Worm (Caenorhabditis elegans): Measurements from ENCODE around the gene C13A2.12.

C13A2.12 gene

ce11 chrV:7216016-7216415 is 43.0 kb upstream of the C13A2.12 start (continued):
- no peak for TF ChIP-seq ceh-90 (tag; optimal IDR thresholded peaks at IDR 0.05)
- TF ChIP-seq mab-9 (GFP tag; IDR thresholded peaks at IDR 0.05): no peak
- TF ChIP-seq lir-3 (tag; optimal IDR thresholded peaks at IDR 0.05; ENCODE audit: poor library complexity): no peak
- TF ChIP-seq hlh-4 (tag; optimal IDR thresholded peaks at IDR 0.05): no peak
- no peak for TF ChIP-seq mep-1 (tag; optimal IDR thresholded peaks at IDR 0.05)
- TF ChIP-seq lsy-2 (tag; optimal IDR thresholded peaks at IDR 0.05): peak in 1 of 2 experiments; percentile 22
- no peak for TF ChIP-seq ceh-63 (GFP tag; optimal IDR thresholded peaks at IDR 0.05)
- TF ChIP-seq F16B12.6 (tag; optimal IDR thresholded peaks at IDR 0.05): no peak
- no peak for TF ChIP-seq aly-2 (tag; optimal IDR thresholded peaks at IDR 0.05)
- peak in 1 of 3 experiments; percentile 0 for TF ChIP-seq dpl-1 (GFP tag; optimal IDR thresholded peaks at IDR 0.05)
- TF ChIP-seq nhr-12 (tag; optimal IDR thresholded peaks at IDR 0.05): no peak

ce11 chrV:7218988-7219387 is 40.1 kb upstream of the C13A2.12 start, which contains the start of gene C13F10.5:
C13F10.5 (minus strand) TSS chrV:7219088.
- no peak for TF ChIP-seq xbp-1 (tag; optimal IDR thresholded peaks at IDR 0.05)
- TF ChIP-seq lir-3 (tag; optimal IDR thresholded peaks at IDR 0.05; ENCODE audit: poor library complexity): no peak
- no peak for TF ChIP-seq ztf-4 (tag; optimal IDR thresholded peaks at IDR 0.05)
- TF ChIP-seq C04F5.9 (tag; optimal IDR thresholded peaks at IDR 0.05): no peak
- TF ChIP-seq snpc-4 (tag; optimal IDR thresholded peaks at IDR 0.05): no peak
- TF ChIP-seq nhr-85 (tag): no peak
- no peak for TF ChIP-seq unc-86 (tag; optimal IDR thresholded peaks at IDR 0.05)
- TF ChIP-seq lin-14 (GFP tag; optimal IDR thresholded peaks at IDR 0.05): no peak
- no peak for TF ChIP-seq fos-1 (tag; optimal IDR thresholded peaks at IDR 0.05)
- no peak for TF ChIP-seq Y116A8C.19 (tag; optimal IDR thresholded peaks at IDR 0.05; ENCODE audit: borderline replicate concordance)
- no peak for TF ChIP-seq skn-1 (tag; optimal IDR thresholded peaks at IDR 0.05)
- no peak for TF ChIP-seq mep-1 (tag; optimal IDR thresholded peaks at IDR 0.05)
- TF ChIP-seq alr-1 (tag; optimal IDR thresholded peaks at IDR 0.05; ENCODE audit: borderline replicate concordance): no peak
- no peak for TF ChIP-seq sup-37 (GFP tag; optimal IDR thresholded peaks at IDR 0.05)
- no peak for TF ChIP-seq elt-3 (tag; optimal IDR thresholded peaks at IDR 0.05)
- no peak for TF ChIP-seq hlh-4 (tag; optimal IDR thresholded peaks at IDR 0.05)
- no peak for TF ChIP-seq ceh-63 (GFP tag; optimal IDR thresholded peaks at IDR 0.05)
- TF ChIP-seq jun-1 (tag; optimal IDR thresholded peaks at IDR 0.05): no peak
- no peak for TF ChIP-seq nhr-77 (tag; optimal IDR thresholded peaks at IDR 0.05)

- TF ChIP-seq ztf-4 (tag; optimal IDR thresholded peaks at IDR 0.05) (no peak), nhr-84 (tag; optimal IDR thresholded peaks at IDR 0.05) (no peak), C04F5.9 (tag; optimal IDR thresholded peaks at IDR 0.05) (no peak), egl-13 (tag; optimal IDR thresholded peaks at IDR 0.05) (no peak), aly-2 (tag; optimal IDR thresholded peaks at IDR 0.05) (no peak), nhr-77 (tag; optimal IDR thresholded peaks at IDR 0.05) (no peak), pax-3 (tag; optimal IDR thresholded peaks at IDR 0.05) (no peak), rnt-1 (tag; optimal IDR thresholded peaks at IDR 0.05) (no peak), aha-1 (tag; optimal IDR thresholded peaks at IDR 0.05) (no peak), lin-15B (tag; optimal IDR thresholded peaks at IDR 0.05) (no peak), elt-3 (tag; optimal IDR thresholded peaks at IDR 0.05) (no peak), tbx-2 (tag; optimal IDR thresholded peaks at IDR 0.05) (no peak), ztf-11 (tag; optimal IDR thresholded peaks at IDR 0.05) (no peak), lin-14 (GFP tag; optimal IDR thresholded peaks at IDR 0.05) (peak; percentile 46), unc-30 (tag; optimal IDR thresholded peaks at IDR 0.05) (no peak), isw-1 (GFP tag; IDR thresholded peaks at IDR 0.05) (no peak), alr-1 (tag; optimal IDR thresholded peaks at IDR 0.05; ENCODE audit: borderline replicate concordance) (no peak), ets-5 (GFP tag; IDR thresholded peaks at IDR 0.05) (no peak), vab-15 (tag; optimal IDR thresholded peaks at IDR 0.05) (no peak), unc-130 (tag; optimal IDR thresholded peaks at IDR 0.05) (no peak), nhr-85 (tag) (peak; percentile 48), nhr-47 (tag; optimal IDR thresholded peaks at IDR 0.05) (no peak), nhr-12 (tag; optimal IDR thresholded peaks at IDR 0.05) (no peak), fos-1 (tag; optimal IDR thresholded peaks at IDR 0.05) (no peak), lin-13 (GFP tag; optimal IDR thresholded peaks at IDR 0.05) (no peak), fkh-4 (tag; optimal IDR thresholded peaks at IDR 0.05; ENCODE audit: borderline replicate concordance) (no peak), hlh-17 (GFP tag; optimal IDR thresholded peaks at IDR 0.05; ENCODE audit: borderline replicate concordance) (no peak), fkh-10 (GFP tag; optimal IDR thresholded peaks at IDR 0.05) (no peak), zip-4 (GFP tag; optimal IDR thresholded peaks at IDR 0.05) (no peak), efl-1 (optimal IDR thresholded peaks at IDR 0.05) (no peak), efl-1 (GFP tag; optimal IDR thresholded peaks at IDR 0.05 in 1 of 2) (peak in 1 of 2 experiments; percentile 93), nhr-20 (tag; optimal IDR thresholded peaks at IDR 0.05) (no peak)
Measured at ce11 chrV:7220973-7221519, 38.0 kb upstream of the C13A2.12 start, which contains the start of the genes C13F10.8, C13F10.6 and kxd-1. C13F10.8 (minus strand) TSS chrV:7221023. C13F10.6 (minus strand) TSS chrV:7221039. kxd-1 (plus strand) TSS chrV:7221469.

All from whole organism, L1 larva.